Worm (Caenorhabditis elegans): ENCODE data around the gene fbxa-118.

ce11 chrV:19741651-19742050 is 35.5 kb downstream of the fbxa-118 start, which contains the start of gene W04E12.3:
- TF ChIP-seq che-1 (tag; optimal IDR thresholded peaks at IDR 0.05) = no peak
- no peak for TF ChIP-seq C38D4.7 (GFP tag; optimal IDR thresholded peaks at IDR 0.05)
- no peak for TF ChIP-seq tbx-2 (tag; optimal IDR thresholded peaks at IDR 0.05)
- no peak for TF ChIP-seq fkh-10 (GFP tag; optimal IDR thresholded peaks at IDR 0.05)
- no peak for TF ChIP-seq hlh-30 (tag; optimal IDR thresholded peaks at IDR 0.05; ENCODE audit: insufficient read depth)
- TF ChIP-seq ama-1 (optimal IDR thresholded peaks at IDR 0.05) = no peak
- no peak for TF ChIP-seq ets-4 (tag; optimal IDR thresholded peaks at IDR 0.05)
- TF ChIP-seq pha-4 (tag; optimal IDR thresholded peaks at IDR 0.05) = no peak
- no peak for TF ChIP-seq hlh-6 (tag; optimal IDR thresholded peaks at IDR 0.05)
- TF ChIP-seq tbx-7 (tag; optimal IDR thresholded peaks at IDR 0.05) = no peak
- TF ChIP-seq F13H6.1 (tag; optimal IDR thresholded peaks at IDR 0.05) = no peak
- no peak for TF ChIP-seq ceh-19 (GFP tag; optimal IDR thresholded peaks at IDR 0.05)
- TF ChIP-seq nfya-1 (tag; optimal IDR thresholded peaks at IDR 0.05) = no peak
